Worm (Caenorhabditis elegans) whole organism, L3 larva: ENCODE data around the gene F07F6.4.

Experiments
- R02D3.7 ChIP-seq: fragments of 150-350 bp; optimal IDR thresholded peaks from 2 replicates; lab custom pipeline; 2014; ENCODE audit warnings: missing biosample characterization, missing genetic modification characterization
- ama-1 ChIP-seq: fragments of 150-350 bp; optimal IDR thresholded peaks from 2 replicates; lab custom pipeline; 2018
- ceh-9 ChIP-seq: sonication (generic microtip); optimal IDR thresholded peaks from 2 replicates; lab custom pipeline; 2018; ENCODE audit warnings: missing biosample characterization, missing genetic modification characterization
- fkh-10 ChIP-seq: sonication (generic microtip); optimal IDR thresholded peaks from 2 replicates; lab custom pipeline; 2017; ENCODE audit warnings: missing biosample characterization, missing genetic modification reagents, missing genetic modification characterization
- lin-15B ChIP-seq: fragments of 150-350 bp; optimal IDR thresholded peaks from 2 replicates; lab custom pipeline; 2014; ENCODE audit warnings: missing biosample characterization, missing genetic modification characterization
- lin-39 ChIP-seq: fragments of 150-350 bp; optimal IDR thresholded peaks from 2 replicates; lab custom pipeline; 2018; ENCODE audit warnings: missing biosample characterization, missing genetic modification reagents, missing genetic modification characterization
- nfya-1 ChIP-seq: sonication (generic microtip); optimal IDR thresholded peaks from 2 replicates; lab custom pipeline; 2017; ENCODE audit warnings: missing genetic modification characterization, mild to moderate bottlenecking, missing compliant biosample characterization, antibody characterized with exemption, moderate library complexity; ENCODE audit not compliant: insufficient read depth
- nhr-11 ChIP-seq: fragments of 150-350 bp; optimal IDR thresholded peaks from 2 replicates; lab custom pipeline; 2014; ENCODE audit warnings: missing biosample characterization, missing genetic modification characterization
- nhr-12 ChIP-seq: fragments of 150-350 bp; optimal IDR thresholded peaks from 2 replicates; lab custom pipeline; 2014; ENCODE audit warnings: missing biosample characterization, missing genetic modification characterization
- nhr-237 ChIP-seq: fragments of 150-350 bp; optimal IDR thresholded peaks from 2 replicates; lab custom pipeline; 2014; ENCODE audit warnings: missing biosample characterization, missing genetic modification characterization
- nhr-43 ChIP-seq: sonication (generic microtip); optimal IDR thresholded peaks from 2 replicates; lab custom pipeline; 2016; ENCODE audit warnings: mild to moderate bottlenecking, missing genetic modification characterization, missing compliant biosample characterization; ENCODE audit not compliant: poor library complexity, severe bottlenecking
- snpc-4 ChIP-seq: fragments of 150-350 bp; optimal IDR thresholded peaks from 2 replicates; lab custom pipeline; 2014; ENCODE audit warnings: missing biosample characterization, missing genetic modification characterization

- TF ChIP-seq nfya-1 (tag; lab: Kevin White, UChicago), result no peak
- no peak for TF ChIP-seq snpc-4 (tag; lab: Kevin White, UChicago)
- no peak for TF ChIP-seq lin-15B
- no peak for TF ChIP-seq ama-1 (lab: Kevin White, UChicago)
- no peak for TF ChIP-seq ceh-9 (tag; lab: Kevin White, UChicago)
- no peak for TF ChIP-seq R02D3.7 (tag; lab: Kevin White, UChicago)
- no peak for TF ChIP-seq nhr-237 (tag; lab: Kevin White, UChicago)
- TF ChIP-seq lin-39, result no peak
- TF ChIP-seq nhr-43 (tag; lab: Kevin White, UChicago), result no peak
- TF ChIP-seq fkh-10 (GFP tag; lab: Kevin White, UChicago), result no peak
- no peak for TF ChIP-seq nhr-11
- TF ChIP-seq nhr-12, result no peak
Observed at ce11 chrII:5437586-5437985, 8.2 kb upstream of the F07F6.4 start, which contains the start of gene F07F6.1.
